Worm (Caenorhabditis elegans): Measurements from ENCODE around the gene lat-2.

Gene lat-2

DNA sequence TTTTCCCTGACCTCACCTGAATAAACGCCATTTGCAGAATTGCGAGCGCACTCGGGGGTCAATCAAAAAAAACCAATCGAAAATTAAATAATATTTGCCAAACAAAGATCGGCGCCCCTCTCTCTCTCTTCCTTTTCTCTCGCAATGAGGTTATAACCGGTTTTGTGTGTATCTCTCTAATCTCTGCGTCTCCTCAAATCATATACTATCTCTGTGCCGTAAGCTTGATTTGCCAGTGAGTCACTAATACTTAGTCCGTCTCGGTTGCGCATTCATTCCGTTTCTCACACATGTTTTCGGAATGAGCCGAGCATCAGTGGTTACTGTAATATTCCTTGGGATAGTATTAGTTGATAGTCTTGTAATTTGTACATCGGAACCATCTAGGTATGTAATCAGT is 3.2 kb downstream of the lat-2 start:
- TF ChIP-seq lin-39 (tag; optimal IDR thresholded peaks at IDR 0.05) (no peak), C34F6.9 (tag; optimal IDR thresholded peaks at IDR 0.05) (no peak), fos-1 (tag; optimal IDR thresholded peaks at IDR 0.05) (peak; percentile 37), nhr-10 (tag; optimal IDR thresholded peaks at IDR 0.05) (no peak), sma-3 (GFP tag; optimal IDR thresholded peaks at IDR 0.05) (peak; percentile 25), lin-13 (GFP tag; optimal IDR thresholded peaks at IDR 0.05) (no peak), snpc-4 (tag; optimal IDR thresholded peaks at IDR 0.05) (no peak), skn-1 (tag; optimal IDR thresholded peaks at IDR 0.05) (no peak), F13H6.1 (tag; optimal IDR thresholded peaks at IDR 0.05) (peak; percentile 41), ama-1 (optimal IDR thresholded peaks at IDR 0.05) (no peak)

DNA sequence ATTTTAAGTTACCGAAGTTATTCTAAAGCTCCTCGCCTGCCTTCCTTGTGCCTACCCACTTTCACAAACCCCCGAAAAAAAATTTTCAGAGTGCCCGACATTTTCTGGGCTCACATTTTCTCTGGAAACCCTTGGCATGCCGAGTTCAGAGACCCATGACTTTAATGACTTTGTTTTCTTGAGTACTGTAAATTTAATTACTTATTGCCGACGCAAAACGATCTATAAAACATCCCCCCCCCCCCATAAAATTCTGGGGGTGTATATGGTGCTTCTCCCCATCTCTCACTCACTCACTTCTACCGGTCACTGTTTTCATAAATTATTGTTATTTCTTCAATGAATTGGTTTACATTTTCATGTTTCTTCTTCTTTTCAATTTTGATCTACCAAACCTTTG is 9.1 kb downstream of the lat-2 start, which contains the start of gene try-9:
Gene try-9, plus strand, starts transcription at position 301 of the 400 bp plus-strand sequence.
- TF ChIP-seq lin-39 (tag; optimal IDR thresholded peaks at IDR 0.05): no peak
- no peak for TF ChIP-seq sem-4 (tag; optimal IDR thresholded peaks at IDR 0.05)
- no peak for TF ChIP-seq lin-11 (tag; optimal IDR thresholded peaks at IDR 0.05)
- no peak for TF ChIP-seq nhr-11 (tag; optimal IDR thresholded peaks at IDR 0.05)
- no peak for TF ChIP-seq nhr-129 (tag; optimal IDR thresholded peaks at IDR 0.05)
- no peak for TF ChIP-seq ztf-1 (GFP tag; conservative IDR thresholded peaks at IDR 0.05)
- TF ChIP-seq skn-1 (tag; optimal IDR thresholded peaks at IDR 0.05): no peak
- no peak for TF ChIP-seq nhr-6 (tag; optimal IDR thresholded peaks at IDR 0.05)
- TF ChIP-seq unc-62 (GFP tag; optimal IDR thresholded peaks at IDR 0.05): no peak
- no peak for TF ChIP-seq ceh-16 (tag; optimal IDR thresholded peaks at IDR 0.05)
- no peak for TF ChIP-seq lin-13 (GFP tag; optimal IDR thresholded peaks at IDR 0.05)

DNA sequence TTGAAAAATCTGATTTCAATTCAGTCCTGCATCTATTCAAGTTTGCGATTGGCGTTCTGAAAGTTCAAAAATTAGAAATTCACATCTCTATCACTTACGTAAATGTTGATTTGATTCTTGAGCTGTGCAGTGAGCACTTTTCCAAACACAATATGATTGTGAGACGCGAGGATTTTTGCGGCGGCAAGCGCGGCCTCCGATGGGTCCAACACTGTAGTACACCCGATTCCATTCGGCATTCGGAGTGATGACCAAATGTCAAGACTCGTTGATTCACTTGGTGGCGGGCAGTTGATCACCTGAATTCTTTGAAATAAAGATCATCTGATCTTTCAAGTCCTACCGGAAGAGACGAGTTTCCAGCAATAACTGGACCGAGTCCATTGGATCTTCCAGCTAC is 10.8 kb downstream of the lat-2 start:
- TF ChIP-seq elt-1 (tag; optimal IDR thresholded peaks at IDR 0.05) (no peak), R02D3.7 (tag; optimal IDR thresholded peaks at IDR 0.05) (no peak), nhr-129 (tag; optimal IDR thresholded peaks at IDR 0.05) (no peak)

DNA sequence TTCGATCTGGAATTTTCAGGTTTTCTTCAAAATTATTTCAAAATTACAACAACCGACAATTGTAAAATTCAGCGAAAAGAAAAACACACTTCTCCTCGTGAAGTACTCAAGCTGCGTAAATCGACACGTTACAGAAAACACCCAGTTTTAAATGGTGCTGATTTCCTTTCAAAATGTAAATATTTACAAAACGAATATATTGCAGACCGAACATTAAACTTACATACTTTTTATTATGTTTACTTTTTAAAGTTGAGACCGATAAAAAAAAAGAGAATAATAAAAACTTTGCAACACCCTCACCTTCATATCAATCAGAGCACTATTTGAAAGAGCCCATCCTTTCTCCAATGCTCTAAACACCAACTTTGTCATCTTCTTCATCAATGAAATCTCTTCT is 12.0 kb downstream of the lat-2 start:
- TF ChIP-seq gmeb-1 (tag; optimal IDR thresholded peaks at IDR 0.05) (no peak), nhr-23 (tag; optimal IDR thresholded peaks at IDR 0.05) (no peak), mbf-1 (tag; optimal IDR thresholded peaks at IDR 0.05) (no peak), R02D3.7 (tag; optimal IDR thresholded peaks at IDR 0.05) (no peak), lsy-2 (tag; optimal IDR thresholded peaks at IDR 0.05) (no peak), unc-62 (GFP tag; optimal IDR thresholded peaks at IDR 0.05) (no peak), lin-13 (GFP tag; optimal IDR thresholded peaks at IDR 0.05) (no peak), ztf-4 (tag; optimal IDR thresholded peaks at IDR 0.05) (no peak), ceh-82 (tag; optimal IDR thresholded peaks at IDR 0.05) (no peak), alr-1 (tag; optimal IDR thresholded peaks at IDR 0.05) (no peak), zag-1 (tag; optimal IDR thresholded peaks at IDR 0.05) (no peak), crh-2 (tag; optimal IDR thresholded peaks at IDR 0.05) (no peak), F13H6.1 (tag; optimal IDR thresholded peaks at IDR 0.05) (no peak), Y55F3AM.14 (GFP tag; optimal IDR thresholded peaks at IDR 0.05) (no peak), nhr-11 (tag; optimal IDR thresholded peaks at IDR 0.05) (no peak), ceh-16 (tag; optimal IDR thresholded peaks at IDR 0.05) (no peak)

DNA sequence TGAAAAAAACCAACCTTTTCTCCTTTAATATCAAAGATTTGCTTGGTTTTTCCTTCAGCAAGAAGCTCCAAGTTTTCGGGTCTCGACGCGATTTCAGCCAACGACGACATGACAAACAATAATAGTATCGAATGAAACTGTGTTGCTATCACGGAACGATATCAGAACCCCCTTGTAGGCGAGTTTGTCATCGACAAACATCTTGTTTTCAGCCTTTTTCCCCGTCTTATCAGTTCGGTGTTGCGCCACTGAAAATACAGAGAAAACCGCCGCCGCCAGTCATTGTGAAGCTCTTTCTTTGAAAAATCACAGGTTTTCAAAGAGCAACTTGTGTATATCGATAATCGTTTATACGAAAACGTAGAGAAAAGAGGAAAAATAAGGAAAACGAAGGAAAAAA is 13.5 kb downstream of the lat-2 start, which contains the start of gene paic-1:
Gene paic-1, minus strand, starts transcription at position 120 of the 400 bp plus-strand sequence.
- TF ChIP-seq R02D3.7 (tag; optimal IDR thresholded peaks at IDR 0.05) (no peak), fos-1 (tag; optimal IDR thresholded peaks at IDR 0.05) (peak; percentile 57), crh-2 (tag; optimal IDR thresholded peaks at IDR 0.05) (peak; percentile 3)

DNA sequence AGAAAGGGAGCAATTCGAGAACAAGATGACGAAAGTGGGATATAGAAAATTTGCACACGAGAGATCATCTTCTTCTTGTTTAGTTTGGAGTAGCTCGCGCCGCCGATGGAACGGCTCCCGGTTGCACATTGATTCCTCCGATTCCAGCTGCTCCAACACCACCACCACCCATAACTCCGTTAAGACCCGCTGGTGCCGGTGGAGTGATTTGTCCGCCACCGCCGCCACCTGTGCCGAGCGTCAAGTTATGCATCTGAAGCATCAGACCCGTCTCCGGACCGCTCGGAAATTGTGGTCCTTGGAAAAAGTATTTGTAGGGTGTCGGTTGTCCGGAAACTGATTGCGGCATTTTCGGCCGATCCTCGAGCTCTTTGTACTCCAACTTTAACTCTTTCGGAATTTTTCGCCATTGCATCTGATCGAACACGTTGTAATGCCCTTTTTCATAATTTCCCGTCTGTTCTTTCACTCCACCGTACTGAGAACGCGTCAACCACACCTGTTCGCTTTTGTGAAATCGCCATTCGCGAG is 14.1 kb downstream of the lat-2 start:
- TF ChIP-seq R02D3.7 (tag; optimal IDR thresholded peaks at IDR 0.05) (no peak), dmd-4 (tag; optimal IDR thresholded peaks at IDR 0.05) (no peak), alr-1 (tag; optimal IDR thresholded peaks at IDR 0.05) (no peak), lin-13 (GFP tag; optimal IDR thresholded peaks at IDR 0.05) (no peak), sem-4 (tag; optimal IDR thresholded peaks at IDR 0.05) (no peak), C34F6.9 (tag; optimal IDR thresholded peaks at IDR 0.05) (no peak), ZK546.5 (tag; optimal IDR thresholded peaks at IDR 0.05) (no peak), F13H6.1 (tag; optimal IDR thresholded peaks at IDR 0.05) (no peak), ceh-16 (tag; optimal IDR thresholded peaks at IDR 0.05) (no peak), nhr-77 (tag; optimal IDR thresholded peaks at IDR 0.05) (no peak), elt-3 (tag; optimal IDR thresholded peaks at IDR 0.05) (no peak), nhr-237 (tag; optimal IDR thresholded peaks at IDR 0.05) (no peak), Y55F3AM.14 (GFP tag; optimal IDR thresholded peaks at IDR 0.05) (no peak), lsy-2 (tag; optimal IDR thresholded peaks at IDR 0.05) (no peak), mab-5 (tag; optimal IDR thresholded peaks at IDR 0.05) (no peak)

All from whole organism, L2 larva.